Worm (Caenorhabditis elegans) whole organism, L3 larva: ENCODE measurements around the gene erp-44.3.

Source experiments
- daf-12 ChIP-seq: fragments of 150-350 bp; optimal IDR thresholded peaks from 2 replicates; lab custom pipeline; 2014; ENCODE audit warnings: missing biosample characterization, missing genetic modification reagents, missing genetic modification characterization
- pha-4 ChIP-seq: fragments of 150-350 bp; optimal IDR thresholded peaks from 2 replicates; lab custom pipeline; 2014; ENCODE audit warnings: missing biosample characterization, missing genetic modification reagents, missing genetic modification characterization
- unc-39 ChIP-seq: sonication (generic microtip); optimal IDR thresholded peaks from 4 replicates; lab custom pipeline; 2017; ENCODE audit warnings: missing biosample characterization, missing genetic modification characterization
- unc-62 ChIP-seq: fragments of 150-350 bp; sonication (generic microtip); optimal IDR thresholded peaks from 4 replicates; lab custom pipeline; 2014; ENCODE audit warnings: missing biosample characterization, missing genetic modification reagents, missing genetic modification characterization
- ztf-11 ChIP-seq: fragments of 150-350 bp; optimal IDR thresholded peaks from 2 replicates; lab custom pipeline; 2014; ENCODE audit warnings: missing biosample characterization, missing genetic modification characterization

DNA sequence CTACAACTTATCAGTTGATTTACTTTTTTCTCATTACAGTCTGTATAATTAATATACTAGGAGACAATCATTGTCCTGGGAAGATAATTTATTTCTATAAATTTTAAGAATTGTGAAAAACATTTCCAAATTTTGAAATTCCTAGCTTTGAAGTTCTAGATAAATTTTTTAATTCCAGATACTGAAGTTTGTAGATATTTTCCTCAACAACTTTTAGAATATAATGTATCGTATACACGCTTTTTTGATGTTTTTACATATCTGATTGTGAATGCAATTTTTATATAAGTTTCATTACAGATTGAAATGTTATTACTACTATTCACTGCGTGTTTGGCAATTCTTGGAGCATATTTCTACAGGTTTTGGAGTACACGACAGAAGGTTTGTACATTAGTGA is 29.7 kb downstream of the erp-44.3 start, which contains the start of gene faah-2:
- TF ChIP-seq unc-39 (tag; lab: Kevin White, UChicago) (no peak), pha-4 (tag; lab: Kevin White, UChicago) (no peak), unc-62 (GFP tag; lab: Kevin White, UChicago) (no peak), daf-12 (no peak), ztf-11 (no peak)
